Worm (Caenorhabditis elegans) whole organism, young adult: Measurements from ENCODE around the gene rabn-5.

ENCODE experiments used
- T26A5.8 ChIP-seq: sonication (generic microtip); optimal IDR thresholded peaks from 2 replicates; lab custom pipeline; 2016; ENCODE audit warnings: missing genetic modification characterization, missing compliant biosample characterization
- Y79H2A.3 ChIP-seq: fragments of 200-800 bp; sonication (Bioruptor generic); conservative IDR thresholded peaks from 2 replicates; pipeline ENCODE4 v1.3.6; 2022; ENCODE audit warnings: missing genetic modification reagents, missing genetic modification characterization, missing compliant biosample characterization
- lir-1 ChIP-seq: fragments of 200-800 bp; sonication (Bioruptor generic); conservative IDR thresholded peaks from 2 replicates; pipeline ENCODE4 v1.3.6; 2022; ENCODE audit warnings: missing genetic modification reagents, missing genetic modification characterization, missing compliant biosample characterization

- TF ChIP-seq Y79H2A.3 (no peak), T26A5.8 (tag; lab: Kevin White, UChicago) (no peak), lir-1 (GFP tag; lab: Robert Waterston, UW) (no peak)
Observed at ce11 chrIII:5898631-5899030, 34.3 kb downstream of the rabn-5 start.
